Worm (Caenorhabditis elegans) whole organism, L1 larva: ENCODE data around the gene clec-38.

Experiments used
- C04F5.9 ChIP-seq: sonication (generic microtip); optimal IDR thresholded peaks from 2 replicates; lab custom pipeline; 2016; ENCODE audit warnings: missing genetic modification characterization, missing compliant biosample characterization
- C16A3.4 ChIP-seq: fragments of 150-350 bp; optimal IDR thresholded peaks from 2 replicates; lab custom pipeline; 2014; ENCODE audit warnings: missing biosample characterization, missing genetic modification characterization
- C34B4.2 ChIP-seq: sonication (generic microtip); optimal IDR thresholded peaks from 2 replicates; lab custom pipeline; 2017; ENCODE audit warnings: mild to moderate bottlenecking, missing genetic modification characterization, missing compliant biosample characterization
- Y116A8C.19 ChIP-seq: sonication (generic microtip); optimal IDR thresholded peaks from 2 replicates; lab custom pipeline; 2016; ENCODE audit warnings: missing compliant biosample characterization, missing genetic modification characterization, borderline replicate concordance
- alr-1 ChIP-seq: fragments of 200-800 bp; sonication (Bioruptor generic); optimal IDR thresholded peaks from 2 replicates; lab custom pipeline; 2018; ENCODE audit warnings: borderline replicate concordance, mild to moderate bottlenecking, missing genetic modification characterization, missing compliant biosample characterization
- blmp-1 ChIP-seq: fragments of 150-350 bp; optimal IDR thresholded peaks from 2 replicates; lab custom pipeline; 2014; ENCODE audit warnings: missing biosample characterization, missing genetic modification characterization
- efl-1 ChIP-seq, 4 experiments: fragments of 150-350 bp; optimal IDR thresholded peaks in 3 of 4; peaks in 1 of 4; 1 replicate in 1 of 4; 2 replicates in 3 of 4; lab custom pipeline; 2014; ENCODE audit warnings: missing biosample characterization in 2 of 4, missing genetic modification characterization in 2 of 4, missing genetic modification reagents in 2 of 4
- efl-3 ChIP-seq: fragments of 200-800 bp; sonication (Bioruptor generic); optimal IDR thresholded peaks from 2 replicates; lab custom pipeline; 2018; ENCODE audit warnings: mild to moderate bottlenecking, missing genetic modification characterization, missing compliant biosample characterization
- egl-13 ChIP-seq: sonication (generic microtip); optimal IDR thresholded peaks from 2 replicates; lab custom pipeline; 2016; ENCODE audit warnings: missing genotype, missing genetic modification reagents, missing genetic modification characterization, missing compliant biosample characterization
- egl-27 ChIP-seq, 2 experiments: fragments of 150-350 bp in 1 of 2; sonication (generic microtip); optimal IDR thresholded peaks; 3 replicates each; lab custom pipeline; 2017 to 2018; ENCODE audit warnings: missing biosample characterization in 2 of 2, missing genetic modification characterization in 2 of 2, missing genetic modification reagents in 2 of 2
- elt-2 ChIP-seq: sonication (generic microtip); optimal IDR thresholded peaks from 2 replicates; lab custom pipeline; 2016; ENCODE audit warnings: missing genetic modification characterization, mild to moderate bottlenecking, inconsistent platforms, missing compliant biosample characterization, missing genetic modification reagents
- elt-3 ChIP-seq, 6 experiments: fragments of 150-350 bp in 1 of 6; sonication (generic microtip); optimal IDR thresholded peaks; 2 replicates each; lab custom pipeline; 2017 to 2018; ENCODE audit warnings: missing biosample characterization in 6 of 6, missing genetic modification characterization in 6 of 6, inconsistent platforms in 1 of 6
- fkh-10 ChIP-seq: sonication (generic microtip); optimal IDR thresholded peaks from 2 replicates; lab custom pipeline; 2017; ENCODE audit warnings: missing biosample characterization, missing genetic modification reagents, missing genetic modification characterization
- grh-1 ChIP-seq: fragments of 200-800 bp; sonication (Bioruptor generic); IDR thresholded peaks from 2 replicates; pipeline ENCODE4 v1.3.6; 2022; ENCODE audit warnings: missing genetic modification reagents, missing genetic modification characterization, missing compliant biosample characterization
- hlh-17 ChIP-seq: fragments of 200-800 bp; sonication (Bioruptor generic); optimal IDR thresholded peaks from 2 replicates; lab custom pipeline; 2018; ENCODE audit warnings: missing genetic modification characterization, mild to moderate bottlenecking, missing compliant biosample characterization, moderate library complexity, borderline replicate concordance
- hpl-2 ChIP-seq: fragments of 150-350 bp; optimal IDR thresholded peaks from 2 replicates; lab custom pipeline; 2014; ENCODE audit warnings: missing biosample characterization, missing genetic modification reagents, missing genetic modification characterization
- isw-1 ChIP-seq: fragments of 200-800 bp; sonication (Bioruptor generic); IDR thresholded peaks from 2 replicates; pipeline ENCODE4 v1.3.6; 2022; ENCODE audit warnings: missing genetic modification characterization, missing compliant biosample characterization
- lin-13 ChIP-seq: fragments of 150-350 bp; optimal IDR thresholded peaks from 2 replicates; lab custom pipeline; 2014; ENCODE audit warnings: missing biosample characterization, missing genetic modification reagents, missing genetic modification characterization
- lin-14 ChIP-seq: fragments of 200-800 bp; sonication (Bioruptor generic); optimal IDR thresholded peaks from 2 replicates; lab custom pipeline; 2018; ENCODE audit warnings: mild to moderate bottlenecking, missing genetic modification characterization, moderate library complexity, missing compliant biosample characterization
- lin-35 ChIP-seq, 2 experiments: fragments of 150-350 bp; optimal IDR thresholded peaks; 2 replicates each; lab custom pipeline; 2014; ENCODE audit warnings: missing biosample characterization in 2 of 2, missing genetic modification characterization in 2 of 2, missing genetic modification reagents in 2 of 2
- lsy-2 ChIP-seq, 2 experiments: fragments of 150-350 bp; optimal IDR thresholded peaks; 2 replicates each; lab custom pipeline; 2014; ENCODE audit warnings: missing biosample characterization in 2 of 2, missing genetic modification characterization in 2 of 2
- mdl-1 ChIP-seq, 2 experiments: fragments of 150-350 bp; optimal IDR thresholded peaks; 2 replicates each; lab custom pipeline; 2014 to 2017; ENCODE audit warnings: missing biosample characterization in 2 of 2, missing genetic modification characterization in 2 of 2, inconsistent platforms in 1 of 2
- mep-1 ChIP-seq: fragments of 150-350 bp; optimal IDR thresholded peaks from 2 replicates; lab custom pipeline; 2014; ENCODE audit warnings: missing biosample characterization, missing genetic modification characterization
- nhr-11 ChIP-seq: fragments of 150-350 bp; optimal IDR thresholded peaks from 2 replicates; lab custom pipeline; 2014; ENCODE audit warnings: missing biosample characterization, missing genetic modification characterization
- nhr-19 ChIP-seq: fragments of 200-800 bp; sonication (Bioruptor generic); conservative IDR thresholded peaks from 2 replicates; pipeline ENCODE4 v1.3.6; 2022; ENCODE audit warnings: missing genetic modification characterization, missing compliant biosample characterization
- nhr-237 ChIP-seq: fragments of 150-350 bp; optimal IDR thresholded peaks from 2 replicates; lab custom pipeline; 2014; ENCODE audit warnings: missing biosample characterization, missing genetic modification characterization
- nhr-28 ChIP-seq: fragments of 150-350 bp; optimal IDR thresholded peaks from 2 replicates; lab custom pipeline; 2014; ENCODE audit warnings: missing biosample characterization, missing genetic modification characterization
- nhr-71 ChIP-seq: sonication (generic microtip); optimal IDR thresholded peaks from 2 replicates; lab custom pipeline; 2016; ENCODE audit warnings: mild to moderate bottlenecking, missing genetic modification characterization, moderate library complexity, missing compliant biosample characterization
- nhr-85 ChIP-seq: sonication (generic microtip); peaks from one replicate; lab custom pipeline; 2016; ENCODE audit warnings: missing genetic modification characterization, inconsistent platforms, missing compliant biosample characterization
- pag-3 ChIP-seq: sonication (generic microtip); optimal IDR thresholded peaks from 2 replicates; lab custom pipeline; 2017; ENCODE audit warnings: missing genetic modification characterization, mild to moderate bottlenecking, missing compliant biosample characterization, antibody characterized with exemption, borderline replicate concordance; ENCODE audit not compliant: insufficient read depth
- pax-3 ChIP-seq: fragments of 200-800 bp; sonication (Bioruptor generic); optimal IDR thresholded peaks from 2 replicates; lab custom pipeline; 2018; ENCODE audit warnings: mild to moderate bottlenecking, missing genetic modification characterization, moderate library complexity, missing compliant biosample characterization
- rnt-1 ChIP-seq: sonication (generic microtip); optimal IDR thresholded peaks from 2 replicates; lab custom pipeline; 2016; ENCODE audit warnings: mild to moderate bottlenecking, missing genetic modification characterization, moderate library complexity, missing compliant biosample characterization
- sptf-1 ChIP-seq: fragments of 150-350 bp; optimal IDR thresholded peaks from 2 replicates; lab custom pipeline; 2014; ENCODE audit warnings: missing biosample characterization, missing genetic modification characterization
- swsn-7 ChIP-seq: sonication (generic microtip); optimal IDR thresholded peaks from 2 replicates; lab custom pipeline; 2016; ENCODE audit warnings: missing genetic modification characterization, missing compliant biosample characterization
- tbx-2 ChIP-seq: sonication (generic microtip); optimal IDR thresholded peaks from 2 replicates; lab custom pipeline; 2016; ENCODE audit warnings: missing genetic modification characterization, missing compliant biosample characterization
- unc-62 ChIP-seq: fragments of 150-350 bp; optimal IDR thresholded peaks from 2 replicates; lab custom pipeline; 2014; ENCODE audit warnings: missing biosample characterization, missing genetic modification reagents, missing genetic modification characterization
- unc-86 ChIP-seq: sonication (generic microtip); optimal IDR thresholded peaks from 2 replicates; lab custom pipeline; 2016; ENCODE audit warnings: missing genetic modification characterization, missing compliant biosample characterization
- unc-98 ChIP-seq: fragments of 200-800 bp; sonication (Bioruptor generic); IDR thresholded peaks from 2 replicates; pipeline ENCODE4 v1.3.6; 2022; ENCODE audit warnings: missing genetic modification characterization, missing compliant biosample characterization
- vab-15 ChIP-seq: sonication (generic microtip); optimal IDR thresholded peaks from 2 replicates; lab custom pipeline; 2017; ENCODE audit warnings: missing genotype, mild to moderate bottlenecking, missing genetic modification characterization, missing compliant biosample characterization
- ztf-4 ChIP-seq: fragments of 150-350 bp; optimal IDR thresholded peaks from 2 replicates; lab custom pipeline; 2014; ENCODE audit warnings: missing biosample characterization, missing genetic modification characterization

Gene clec-38

DNA sequence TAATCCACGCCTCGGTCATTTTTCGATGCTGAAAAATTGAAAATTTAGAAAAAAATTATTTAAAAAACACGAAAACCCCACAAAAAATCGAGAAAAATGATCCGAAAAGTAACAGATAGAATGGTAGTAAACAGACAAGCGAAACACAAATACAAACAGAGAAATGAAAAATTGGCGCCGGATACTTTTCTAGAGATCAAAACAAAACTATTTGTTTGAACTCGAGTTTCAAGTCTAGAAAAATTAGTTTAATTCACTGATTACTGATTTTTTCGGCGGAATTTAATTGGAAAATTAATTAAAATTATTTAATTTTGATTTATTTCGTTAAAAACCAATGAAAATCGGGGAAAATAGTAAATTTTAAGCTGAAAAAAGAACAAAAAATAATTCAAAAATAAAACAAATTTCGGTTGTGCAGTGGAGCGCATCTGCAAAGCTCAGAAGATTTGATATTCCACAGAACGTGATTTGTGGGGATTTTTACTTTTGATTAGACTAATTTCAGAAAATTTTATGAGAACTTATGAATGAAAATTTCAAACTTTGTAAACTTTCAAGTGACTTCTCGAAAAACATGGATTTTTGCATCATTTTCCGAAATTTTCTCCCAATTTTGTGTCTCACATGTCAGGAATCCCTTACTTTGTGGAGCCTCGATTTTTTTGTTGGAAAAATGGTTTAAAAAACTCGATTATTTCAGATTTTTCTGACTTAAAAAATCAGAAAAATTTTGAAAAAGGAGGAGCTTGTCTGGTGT is 11.0 kb upstream of the clec-38 start, which contains the start of gene gyg-2:
Gene gyg-2, minus strand, starts transcription at position 28 of the 760 bp plus-strand sequence.
- TF ChIP-seq hpl-2 = peak; percentile 61
- no peak for TF ChIP-seq sptf-1
- peak in 1 of 2 experiments; percentile 68 for TF ChIP-seq efl-1 (optimal IDR thresholded peaks at IDR 0.05; lab: Kevin White, UChicago)
- no peak for TF ChIP-seq efl-1 (GFP tag; optimal IDR thresholded peaks at IDR 0.05 in 1 of 2; lab: Kevin White, UChicago)

DNA sequence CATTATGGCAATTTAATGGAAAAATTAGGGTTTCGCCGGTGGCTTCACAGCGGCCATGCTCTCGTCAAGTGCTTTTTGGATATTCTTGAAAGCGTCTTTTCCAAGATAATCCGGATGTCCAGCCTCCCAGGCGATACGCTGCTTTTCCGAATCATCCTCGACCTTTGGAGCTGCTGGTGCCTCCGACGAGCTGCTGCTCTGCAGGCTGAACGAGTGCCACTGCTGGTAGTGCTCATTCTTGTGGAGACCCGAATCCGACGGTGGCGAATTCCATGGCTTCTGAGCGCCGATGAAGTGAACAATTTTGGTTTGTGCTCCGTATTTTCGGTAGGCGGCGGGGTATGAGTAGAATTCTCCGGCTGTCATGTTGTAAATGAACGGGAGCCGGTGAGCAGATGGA is 9.8 kb upstream of the clec-38 start:
- TF ChIP-seq egl-13 (no peak), pax-3 (tag; lab: Kevin White, UChicago) (no peak), C04F5.9 (tag; lab: Kevin White, UChicago) (no peak), pag-3 (no peak), ztf-4 (no peak), grh-1 (no peak), nhr-19 (GFP tag; lab: Robert Waterston, UW) (no peak), isw-1 (GFP tag; lab: Robert Waterston, UW) (no peak), mep-1 (tag; lab: Kevin White, UChicago) (no peak), lin-13 (GFP tag; lab: Kevin White, UChicago) (no peak), hlh-17 (GFP tag; lab: Kevin White, UChicago) (no peak), efl-3 (GFP tag; lab: Kevin White, UChicago) (no peak), elt-3 (tag; optimal IDR thresholded peaks at IDR 0.05; lab: Kevin White, UChicago) (no peak), hpl-2 (no peak), elt-2 (tag; lab: Kevin White, UChicago) (no peak), lin-35 (GFP tag; optimal IDR thresholded peaks at IDR 0.05; lab: Kevin White, UChicago) (no peak)
- TF ChIP-seq, all 84 proteins: peak for 0

DNA sequence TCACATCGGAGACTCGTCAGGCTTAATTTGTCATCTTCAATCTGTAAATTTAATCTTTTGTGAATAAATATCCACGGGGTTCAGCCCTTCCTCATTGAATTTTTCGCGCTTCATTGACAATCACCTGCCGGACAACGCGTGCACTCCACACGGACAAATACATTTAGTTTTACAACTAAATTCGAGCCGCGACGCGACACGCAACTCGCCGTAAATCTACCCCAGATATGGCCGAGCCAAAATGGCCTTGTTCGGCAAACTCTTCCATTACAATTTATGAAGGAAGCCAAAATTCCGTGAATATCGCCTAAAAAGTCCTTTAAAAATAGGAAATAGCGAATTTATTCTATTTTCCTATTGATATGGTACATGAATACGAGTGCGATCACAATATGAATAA is 9.4 kb upstream of the clec-38 start:
- no peak for TF ChIP-seq Y116A8C.19
- TF ChIP-seq nhr-11 (tag; lab: Kevin White, UChicago) = no peak
- no peak for TF ChIP-seq vab-15 (tag; lab: Kevin White, UChicago)
- no peak for TF ChIP-seq alr-1 (tag; lab: Kevin White, UChicago)
- TF ChIP-seq swsn-7 (tag; lab: Kevin White, UChicago) = no peak
- no peak for TF ChIP-seq nhr-85 (tag; lab: Kevin White, UChicago)
- no peak for TF ChIP-seq isw-1 (GFP tag; lab: Robert Waterston, UW)
- no peak for TF ChIP-seq C34B4.2 (tag; lab: Kevin White, UChicago)
- no peak for TF ChIP-seq C04F5.9 (tag; lab: Kevin White, UChicago)
- no peak for TF ChIP-seq unc-98 (GFP tag; lab: Robert Waterston, UW)
- no peak for TF ChIP-seq grh-1
- no peak for TF ChIP-seq nhr-19 (GFP tag; lab: Robert Waterston, UW)
- TF ChIP-seq hpl-2 = no peak
- no peak for TF ChIP-seq rnt-1
- TF ChIP-seq efl-3 (GFP tag; lab: Kevin White, UChicago) = no peak
- no peak for TF ChIP-seq nhr-237 (tag; lab: Kevin White, UChicago)
- TF ChIP-seq C16A3.4 (tag; lab: Kevin White, UChicago) = no peak

DNA sequence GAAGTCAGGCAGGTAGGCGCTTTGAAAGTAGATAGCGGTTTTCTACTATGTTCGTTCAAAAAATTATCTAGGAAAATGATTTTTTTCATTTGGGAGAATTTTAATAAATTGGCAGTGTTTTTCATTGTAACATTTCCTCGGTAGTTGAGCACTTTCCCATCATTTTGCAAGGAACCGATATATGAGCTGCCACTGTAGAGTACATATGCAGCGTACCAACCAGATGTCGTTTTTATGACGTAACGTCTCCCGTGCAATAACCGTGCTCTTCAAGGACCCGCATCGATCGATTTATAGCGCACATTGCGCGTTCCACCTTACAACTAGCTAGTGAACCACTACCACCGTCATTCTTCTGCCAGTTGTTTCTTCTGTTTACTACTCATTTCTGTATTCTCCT is 6.7 kb upstream of the clec-38 start, which contains the start of gene T25E12.6:
Gene T25E12.6, plus strand, starts transcription at position 301 of the 400 bp plus-strand sequence.
- TF ChIP-seq tbx-2 (tag; lab: Kevin White, UChicago) (no peak), nhr-19 (GFP tag; lab: Robert Waterston, UW) (no peak), unc-86 (tag; lab: Kevin White, UChicago) (no peak), mdl-1 (tag; optimal IDR thresholded peaks at IDR 0.05; lab: Kevin White, UChicago) (no peak), egl-27 (tag; optimal IDR thresholded peaks at IDR 0.05; lab: Kevin White, UChicago) (no peak), lsy-2 (tag; optimal IDR thresholded peaks at IDR 0.05; lab: Kevin White, UChicago) (no peak), nhr-28 (tag; lab: Kevin White, UChicago) (no peak), unc-62 (no peak), sptf-1 (no peak), lin-14 (no peak), fkh-10 (no peak), nhr-71 (tag; lab: Kevin White, UChicago) (no peak), Y116A8C.19 (no peak), blmp-1 (tag; lab: Kevin White, UChicago) (no peak)
